Worm (Caenorhabditis elegans) whole organism, L4/young adult: ENCODE data around the gene rac-2.
"Not testable (repeated sequence)": the region's sequence is repeated elsewhere in the genome, so short reads cannot be mapped to it uniquely, and the experiment has no call there.

Experiments
- W03F9.2 ChIP-seq: fragments of 150-350 bp; optimal IDR thresholded peaks from 2 replicates; lab custom pipeline; 2014; ENCODE audit warnings: missing biosample characterization, missing genetic modification characterization
- dao-5 ChIP-seq: sonication (generic microtip); optimal IDR thresholded peaks from 2 replicates; lab custom pipeline; 2016; ENCODE audit warnings: missing genotype, missing genetic modification characterization, moderate library complexity, missing compliant biosample characterization
- him-1 ChIP-seq: sonication (generic microtip); optimal IDR thresholded peaks from 2 replicates; lab custom pipeline; 2016; ENCODE audit warnings: missing genotype, missing genetic modification reagents, missing genetic modification characterization, missing compliant biosample characterization

Gene rac-2

ce11 chrIV:16307925-16308324 is at the start of gene rac-2:
TSS of gene rac-2 (plus strand) at chrIV:16308225.
- TF ChIP-seq dao-5 (tag; lab: Kevin White, UChicago); W03F9.2 (tag; lab: Kevin White, UChicago); him-1: not testable (repeated sequence)

DNA sequence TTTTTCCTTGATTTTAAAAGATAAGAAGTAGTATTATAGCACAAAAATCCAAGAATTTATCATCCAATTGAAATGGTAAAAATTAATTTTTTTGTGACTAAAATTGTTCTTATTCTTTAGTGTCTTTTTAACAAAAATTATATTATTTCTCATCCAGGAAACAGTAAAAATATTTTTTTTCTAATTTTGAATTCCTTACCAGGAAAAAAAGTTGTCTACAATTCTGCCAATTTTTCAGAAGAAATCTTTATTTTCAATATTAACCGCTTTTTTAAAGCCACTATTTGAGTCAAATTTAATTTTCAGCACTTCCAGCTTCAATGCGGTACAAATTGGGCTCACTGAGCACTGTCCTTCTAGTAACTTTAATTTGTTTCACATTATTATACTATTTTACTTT is 37.1 kb upstream of the rac-2 start, which contains the start of gene F38C2.4:
TSS of gene F38C2.4 (plus strand) at position 301 of the 400 bp plus-strand sequence.
- TF ChIP-seq dao-5 (tag; lab: Kevin White, UChicago), result no peak
- no peak for TF ChIP-seq W03F9.2 (tag; lab: Kevin White, UChicago)
- TF ChIP-seq him-1, result no peak

DNA sequence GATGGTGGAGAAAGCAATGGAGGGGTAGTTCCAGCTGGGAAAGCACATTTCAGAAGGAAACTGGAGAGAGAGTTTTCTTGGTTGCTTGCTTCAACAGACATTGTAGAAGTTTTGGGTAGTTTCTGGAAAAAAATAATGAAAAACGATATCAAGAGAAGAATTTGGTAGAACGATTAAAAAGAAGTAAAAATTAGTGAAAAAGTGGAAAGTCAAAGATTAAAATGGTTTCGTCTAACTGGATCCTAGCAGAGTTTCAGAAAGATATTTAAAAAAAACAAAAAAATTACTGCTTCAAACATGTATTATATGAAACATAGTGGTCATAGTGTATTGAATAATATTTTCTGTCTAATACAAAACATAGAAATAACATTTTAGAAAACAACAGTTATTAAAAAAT is 30.7 kb upstream of the rac-2 start, which contains the start of gene F38C2.7:
TSS of gene F38C2.7 (minus strand) at position 101 of the 400 bp plus-strand sequence.
- no peak for TF ChIP-seq dao-5 (tag; lab: Kevin White, UChicago)
- no peak for TF ChIP-seq W03F9.2 (tag; lab: Kevin White, UChicago)
- no peak for TF ChIP-seq him-1

DNA sequence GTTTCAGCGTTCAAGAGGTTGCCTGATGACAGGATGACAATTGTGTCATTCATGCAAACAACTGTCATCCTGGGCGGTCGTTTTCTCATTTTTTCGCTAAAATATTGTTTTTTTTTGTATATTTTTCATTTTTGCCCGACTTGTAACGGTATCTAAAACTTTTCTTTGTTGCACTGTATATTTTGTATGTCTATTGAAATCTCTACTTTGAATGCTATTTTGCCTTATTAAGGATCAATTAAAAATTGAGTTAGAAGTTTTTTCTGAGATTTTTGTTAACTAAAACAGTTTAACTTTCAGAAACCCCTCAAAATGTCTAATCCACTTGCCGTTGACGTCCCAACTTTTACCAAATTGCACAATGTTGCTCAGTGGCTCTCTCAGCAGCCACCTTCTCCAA is 30.1 kb upstream of the rac-2 start, which contains the start of gene ccch-2:
TSS of gene ccch-2 (plus strand) at position 301 of the 400 bp plus-strand sequence.
- no peak for TF ChIP-seq dao-5 (tag; lab: Kevin White, UChicago)
- no peak for TF ChIP-seq W03F9.2 (tag; lab: Kevin White, UChicago)
- no peak for TF ChIP-seq him-1

DNA sequence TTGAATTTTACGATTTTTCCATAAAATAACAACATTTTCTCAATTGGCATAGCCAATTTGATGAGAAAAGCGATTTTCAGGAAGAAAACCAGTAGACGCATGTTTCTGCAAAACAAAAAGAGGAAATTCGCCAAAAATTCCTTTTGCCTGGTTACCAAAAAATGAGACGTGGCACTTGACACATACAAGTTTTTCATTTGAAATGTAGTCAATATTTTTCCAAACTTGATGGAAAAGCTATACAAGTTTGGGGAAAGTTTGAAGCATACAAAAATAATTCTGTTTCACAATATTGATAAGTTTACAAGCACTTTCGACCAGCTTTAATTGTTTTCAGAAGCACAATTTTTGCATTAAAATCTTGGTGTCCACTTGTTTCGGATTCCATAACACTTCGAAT is 27.4 kb upstream of the rac-2 start, which contains the start of gene clec-191:
TSS of gene clec-191 (minus strand) at position 101 of the 400 bp plus-strand sequence.
- TF ChIP-seq him-1 (no peak), W03F9.2 (tag; lab: Kevin White, UChicago) (no peak), dao-5 (tag; lab: Kevin White, UChicago) (no peak)

- TF ChIP-seq dao-5 (tag; lab: Kevin White, UChicago) (no peak), W03F9.2 (tag; lab: Kevin White, UChicago) (no peak), him-1 (no peak)
Observed at ce11 chrIV:16290745-16291144, 17.3 kb upstream of the rac-2 start, which contains the start of gene srz-75. TSS of gene srz-75 (minus strand) at chrIV:16290845.

ce11 chrIV:16293889-16294288 is 14.1 kb upstream of the rac-2 start:
- TF ChIP-seq dao-5 (tag; lab: Kevin White, UChicago) (no peak), him-1 (no peak), W03F9.2 (tag; lab: Kevin White, UChicago) (no peak)

ce11 chrIV:16298851-16299250 is 9.2 kb upstream of the rac-2 start, which contains the start of gene srz-72:
TSS of gene srz-72 (plus strand) at chrIV:16299151.
- no peak for TF ChIP-seq him-1
- TF ChIP-seq dao-5 (tag; lab: Kevin White, UChicago), result no peak
- no peak for TF ChIP-seq W03F9.2 (tag; lab: Kevin White, UChicago)

ce11 chrIV:16306918-16307317 is 1.1 kb upstream of the rac-2 start:
- no peak for TF ChIP-seq dao-5 (tag; lab: Kevin White, UChicago)
- no peak for TF ChIP-seq him-1

DNA sequence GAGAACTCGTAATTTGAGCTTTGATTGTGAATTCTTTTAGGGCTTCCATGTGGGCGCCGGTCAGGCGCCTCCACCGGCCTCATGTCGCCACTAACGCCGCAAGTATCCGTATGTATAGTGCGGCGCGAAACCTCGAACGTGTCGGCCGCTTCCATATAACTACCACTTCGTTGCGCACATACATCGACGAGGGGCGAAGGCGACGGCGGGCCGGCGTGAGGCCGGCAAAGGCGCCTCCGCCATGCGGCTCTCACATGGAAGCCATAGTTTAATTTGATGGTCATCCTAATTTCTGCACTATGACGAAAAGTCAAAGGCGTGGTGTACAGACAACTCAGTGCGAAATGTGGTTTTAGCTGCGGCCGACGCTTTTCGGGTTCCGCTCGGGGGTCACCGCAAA is 2.1 kb downstream of the rac-2 start:
- TF ChIP-seq dao-5 (tag; lab: Kevin White, UChicago) (no peak), him-1 (no peak), W03F9.2 (tag; lab: Kevin White, UChicago) (no peak)

DNA sequence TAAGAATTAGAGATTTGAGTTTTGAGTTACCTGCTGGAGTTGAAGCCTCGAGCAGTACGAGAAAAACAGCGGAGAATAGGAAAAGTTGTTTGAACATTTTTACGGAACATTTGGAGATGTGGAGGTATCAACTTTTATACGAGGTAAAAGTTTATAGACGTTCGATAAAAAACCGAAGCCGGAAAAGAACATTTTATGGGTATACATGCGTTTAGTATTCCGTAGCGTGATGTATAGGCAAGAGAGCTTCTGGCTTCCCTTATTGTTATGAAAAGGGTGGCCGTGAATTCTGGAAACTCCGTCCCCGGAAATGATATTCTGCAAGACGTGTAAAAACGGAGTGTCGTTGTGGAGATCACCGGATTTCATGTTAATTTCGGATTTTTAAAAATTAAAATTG is 12.4 kb downstream of the rac-2 start, which contains the start of gene K03D3.5:
TSS of gene K03D3.5 (minus strand) at position 101 of the 400 bp plus-strand sequence.
- TF ChIP-seq dao-5 (tag; lab: Kevin White, UChicago) (no peak), W03F9.2 (tag; lab: Kevin White, UChicago) (no peak), him-1 (no peak)

- TF ChIP-seq him-1 (no peak), W03F9.2 (tag; lab: Kevin White, UChicago) (no peak), dao-5 (tag; lab: Kevin White, UChicago) (no peak)
Observed at ce11 chrIV:16320866-16321265, 12.8 kb downstream of the rac-2 start, which contains the start of gene srz-61. TSS of gene srz-61 (plus strand) at chrIV:16321166.

DNA sequence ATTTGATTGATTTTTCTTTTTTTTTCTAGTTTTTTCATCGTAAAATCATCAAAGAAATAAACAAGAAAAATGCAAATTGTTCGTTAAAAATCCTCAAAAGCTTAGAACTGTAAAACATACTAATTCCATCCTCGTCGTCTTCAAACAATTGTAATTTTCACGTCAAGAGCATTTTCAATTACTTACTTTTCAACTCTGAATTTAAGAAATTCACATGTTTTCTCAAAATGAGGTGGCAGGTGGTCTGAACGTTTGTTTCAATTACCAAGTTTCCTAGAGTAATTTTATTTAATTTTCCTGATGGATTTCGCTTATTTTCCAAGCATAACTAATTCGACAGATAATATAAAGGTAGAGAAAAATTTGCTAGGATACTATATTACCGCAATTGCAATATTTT is 15.3 kb downstream of the rac-2 start, which contains the start of gene srz-104:
TSS of gene srz-104 (plus strand) at position 301 of the 400 bp plus-strand sequence.
- TF ChIP-seq W03F9.2 (tag; lab: Kevin White, UChicago) (no peak), him-1 (no peak), dao-5 (tag; lab: Kevin White, UChicago) (no peak)

DNA sequence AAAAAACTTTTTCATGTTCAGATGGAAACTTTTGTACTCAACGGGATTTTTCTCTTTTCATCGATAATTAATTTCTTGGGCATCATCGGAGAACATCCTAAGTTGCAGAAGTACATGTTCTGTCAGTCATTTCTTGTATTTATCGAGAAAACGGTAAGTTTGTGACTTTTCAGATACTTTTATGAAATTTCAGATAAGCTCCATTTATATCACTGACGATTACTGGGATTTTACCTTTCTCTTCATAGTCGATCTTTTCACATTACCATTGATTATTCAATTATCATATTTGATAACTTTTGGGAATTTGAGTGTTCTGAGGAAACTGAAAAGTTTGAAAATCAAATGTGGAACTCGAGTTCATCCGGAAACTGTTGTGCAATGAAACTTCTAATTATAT is 16.6 kb downstream of the rac-2 start, which contains the start of gene srz-105:
TSS of gene srz-105 (plus strand) at position 301 of the 400 bp plus-strand sequence.
- TF ChIP-seq dao-5 (tag; lab: Kevin White, UChicago), result no peak
- no peak for TF ChIP-seq him-1
- TF ChIP-seq W03F9.2 (tag; lab: Kevin White, UChicago), result no peak

DNA sequence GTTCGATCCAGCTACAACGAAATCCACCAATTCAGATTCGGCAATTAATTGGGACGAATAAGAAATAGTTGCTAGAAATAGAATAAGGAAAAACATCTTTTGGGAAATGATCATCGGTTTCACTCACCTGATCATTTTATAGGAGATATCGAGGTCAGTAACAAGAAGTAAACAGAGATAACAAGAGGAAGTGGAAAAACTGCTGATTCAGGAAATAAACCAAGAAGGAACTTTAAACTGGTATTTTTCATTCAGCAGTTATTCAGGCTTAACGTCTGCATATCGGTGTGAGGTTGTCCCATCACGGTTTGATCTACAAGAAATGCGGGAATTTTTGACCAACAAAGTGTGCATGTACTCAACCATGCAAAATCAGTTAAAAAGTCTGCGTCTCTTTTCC is 20.5 kb downstream of the rac-2 start, which contains the start of gene K03D3.2:
TSS of gene K03D3.2 (minus strand) at position 101 of the 400 bp plus-strand sequence.
- TF ChIP-seq dao-5 (tag; lab: Kevin White, UChicago) (no peak), him-1 (no peak), W03F9.2 (tag; lab: Kevin White, UChicago) (no peak)
